Worm (Caenorhabditis elegans) whole organism, mixed stage, embryonic: ENCODE data around the gene srp-3.
A peak's percentile ranks its signal among the peaks of the same experiment; 100 is the strongest.

Experiments used
- M03D4.4 ChIP-seq: sonication (generic microtip); optimal IDR thresholded peaks from 2 replicates; lab custom pipeline; 2017; ENCODE audit warnings: mild to moderate bottlenecking, missing genetic modification characterization, missing compliant biosample characterization
- bed-3 ChIP-seq: fragments of 200-800 bp; sonication (Bioruptor generic); optimal IDR thresholded peaks from 3 replicates; lab custom pipeline; 2018; ENCODE audit warnings: mild to moderate bottlenecking, missing genetic modification characterization, moderate library complexity, missing compliant biosample characterization
- blmp-1 ChIP-seq: fragments of 150-350 bp; optimal IDR thresholded peaks from 2 replicates; lab custom pipeline; 2014; ENCODE audit warnings: missing biosample characterization, missing genetic modification characterization
- ceh-39 ChIP-seq: fragments of 150-350 bp; optimal IDR thresholded peaks from 2 replicates; lab custom pipeline; 2014; ENCODE audit warnings: missing biosample characterization, missing genetic modification characterization
- ceh-43 ChIP-seq: fragments of 200-800 bp; sonication (Bioruptor generic); optimal IDR thresholded peaks from 2 replicates; lab custom pipeline; 2018; ENCODE audit warnings: mild to moderate bottlenecking, missing genetic modification characterization, moderate library complexity, missing compliant biosample characterization
- ceh-83 ChIP-seq: fragments of 200-800 bp; sonication (Bioruptor generic); optimal IDR thresholded peaks from 2 replicates; lab custom pipeline; 2018; ENCODE audit warnings: mild to moderate bottlenecking, missing genetic modification characterization, missing compliant biosample characterization
- ces-1 ChIP-seq: fragments of 150-350 bp; optimal IDR thresholded peaks from 2 replicates; lab custom pipeline; 2014; ENCODE audit warnings: missing biosample characterization, missing genetic modification reagents, missing genetic modification characterization
- cnd-1 ChIP-seq: fragments of 200-800 bp; sonication (Bioruptor generic); optimal IDR thresholded peaks from 2 replicates; lab custom pipeline; 2018; ENCODE audit warnings: mild to moderate bottlenecking, missing genetic modification characterization, missing compliant biosample characterization
- drap-1 ChIP-seq: fragments of 200-800 bp; sonication (Bioruptor generic); optimal IDR thresholded peaks from 3 replicates; lab custom pipeline; 2018; ENCODE audit warnings: mild to moderate bottlenecking, missing genetic modification characterization, missing compliant biosample characterization
- elt-1 ChIP-seq: sonication (generic microtip); optimal IDR thresholded peaks from 2 replicates; lab custom pipeline; 2017; ENCODE audit warnings: missing genetic modification characterization, mild to moderate bottlenecking, missing compliant biosample characterization, antibody characterized with exemption, moderate library complexity, borderline replicate concordance; ENCODE audit not compliant: insufficient read depth
- elt-3 ChIP-seq: fragments of 150-350 bp; optimal IDR thresholded peaks from 2 replicates; lab custom pipeline; 2014; ENCODE audit warnings: missing biosample characterization, missing genetic modification characterization
- flh-1 ChIP-seq: fragments of 200-800 bp; sonication (Bioruptor generic); optimal IDR thresholded peaks from 2 replicates; lab custom pipeline; 2018; ENCODE audit warnings: mild to moderate bottlenecking, missing genetic modification characterization, moderate library complexity, missing compliant biosample characterization
- ham-2 ChIP-seq: fragments of 200-800 bp; sonication (Bioruptor generic); optimal IDR thresholded peaks from 2 replicates; lab custom pipeline; 2018; ENCODE audit warnings: mild to moderate bottlenecking, missing genetic modification characterization, missing compliant biosample characterization
- hlh-1 ChIP-seq: fragments of 150-350 bp; optimal IDR thresholded peaks from 2 replicates; lab custom pipeline; 2014; ENCODE audit warnings: missing biosample characterization, missing genetic modification reagents, missing genetic modification characterization
- lin-13 ChIP-seq: fragments of 150-350 bp; optimal IDR thresholded peaks from 2 replicates; lab custom pipeline; 2014; ENCODE audit warnings: missing biosample characterization, missing genetic modification characterization
- lin-32 ChIP-seq: fragments of 200-800 bp; sonication (Bioruptor generic); optimal IDR thresholded peaks from 2 replicates; lab custom pipeline; 2018; ENCODE audit warnings: mild to moderate bottlenecking, missing genetic modification characterization, missing compliant biosample characterization
- lsy-2 ChIP-seq: fragments of 150-350 bp; optimal IDR thresholded peaks from 2 replicates; lab custom pipeline; 2014; ENCODE audit warnings: missing biosample characterization, missing genetic modification characterization
- mab-5 ChIP-seq: fragments of 150-350 bp; optimal IDR thresholded peaks from 2 replicates; lab custom pipeline; 2014; ENCODE audit warnings: missing biosample characterization, missing genetic modification characterization
- mep-1 ChIP-seq: fragments of 150-350 bp; optimal IDR thresholded peaks from 2 replicates; lab custom pipeline; 2017; ENCODE audit warnings: missing biosample characterization, missing genetic modification reagents, missing genetic modification characterization, inconsistent platforms
- mls-2 ChIP-seq: sonication (generic microtip); optimal IDR thresholded peaks from 2 replicates; lab custom pipeline; 2016; ENCODE audit warnings: mild to moderate bottlenecking, missing genetic modification characterization, moderate library complexity, missing compliant biosample characterization
- nhr-12 ChIP-seq: fragments of 150-350 bp; optimal IDR thresholded peaks from 2 replicates; lab custom pipeline; 2014; ENCODE audit warnings: missing biosample characterization, missing genetic modification characterization
- nhr-2 ChIP-seq: fragments of 150-350 bp; optimal IDR thresholded peaks from 2 replicates; lab custom pipeline; 2014; ENCODE audit warnings: missing biosample characterization, missing genetic modification characterization
- nhr-237 ChIP-seq: fragments of 150-350 bp; optimal IDR thresholded peaks from 2 replicates; lab custom pipeline; 2014; ENCODE audit warnings: missing biosample characterization, missing genetic modification characterization
- nhr-28 ChIP-seq: fragments of 150-350 bp; optimal IDR thresholded peaks from 2 replicates; lab custom pipeline; 2014; ENCODE audit warnings: missing biosample characterization, missing genetic modification characterization
- nhr-76 ChIP-seq: sonication (generic microtip); optimal IDR thresholded peaks from 2 replicates; lab custom pipeline; 2017; ENCODE audit warnings: missing biosample characterization, missing genetic modification characterization
- pha-4 ChIP-seq: fragments of 150-350 bp; optimal IDR thresholded peaks from 2 replicates; lab custom pipeline; 2018; ENCODE audit warnings: missing biosample characterization, missing genetic modification reagents, missing genetic modification characterization
- sem-2 ChIP-seq: fragments of 200-800 bp; sonication (Bioruptor generic); optimal IDR thresholded peaks from 2 replicates; lab custom pipeline; 2018; ENCODE audit warnings: mild to moderate bottlenecking, missing genetic modification characterization, missing compliant biosample characterization
- snpc-4 ChIP-seq: fragments of 150-350 bp; optimal IDR thresholded peaks from 2 replicates; lab custom pipeline; 2014; ENCODE audit warnings: missing biosample characterization, missing genetic modification characterization
- sptf-1 ChIP-seq: sonication (generic microtip); optimal IDR thresholded peaks from 2 replicates; lab custom pipeline; 2017; ENCODE audit warnings: mild to moderate bottlenecking, missing genetic modification characterization, moderate library complexity, missing compliant biosample characterization
- tbx-8 ChIP-seq: fragments of 200-800 bp; sonication (Bioruptor generic); optimal IDR thresholded peaks from 2 replicates; lab custom pipeline; 2018; ENCODE audit warnings: mild to moderate bottlenecking, missing genetic modification characterization, moderate library complexity, missing compliant biosample characterization
- unc-120 ChIP-seq: sonication (generic microtip); optimal IDR thresholded peaks from 2 replicates; lab custom pipeline; 2017; ENCODE audit warnings: missing genetic modification characterization, missing compliant biosample characterization; ENCODE audit not compliant: poor library complexity, severe bottlenecking
- unc-39 ChIP-seq: fragments of 150-350 bp; optimal IDR thresholded peaks from 2 replicates; lab custom pipeline; 2014; ENCODE audit warnings: missing biosample characterization, missing genetic modification characterization
- unc-62 ChIP-seq: fragments of 150-350 bp; optimal IDR thresholded peaks from 2 replicates; lab custom pipeline; 2014; ENCODE audit warnings: missing biosample characterization, missing genetic modification reagents, missing genetic modification characterization
- zip-8 ChIP-seq: fragments of 150-350 bp; optimal IDR thresholded peaks from 2 replicates; lab custom pipeline; 2014; ENCODE audit warnings: missing biosample characterization, missing genetic modification characterization
- ztf-11 ChIP-seq: fragments of 150-350 bp; optimal IDR thresholded peaks from 2 replicates; lab custom pipeline; 2014; ENCODE audit warnings: missing biosample characterization, missing genetic modification characterization

srp-3 gene

ce11 chrV:1908542-1908941 lies at the start of gene srp-3:
srp-3 (plus strand) TSS chrV:1908842.
- no peak for TF ChIP-seq M03D4.4
- TF ChIP-seq, all 35 proteins: peak for 0

ce11 chrV:1862954-1863353 lies 45.7 kb upstream of the srp-3 start:
- TF ChIP-seq sptf-1 (tag; lab: Kevin White, UChicago) = no peak
- TF ChIP-seq snpc-4 (tag; lab: Kevin White, UChicago) = no peak
- TF ChIP-seq ces-1 = peak; percentile 82
- TF ChIP-seq elt-1 (tag; lab: Kevin White, UChicago) = no peak
- TF ChIP-seq, all 35 proteins: peak for 1

- TF ChIP-seq tbx-8 (GFP tag; lab: Kevin White, UChicago) (no peak), sptf-1 (tag; lab: Kevin White, UChicago) (no peak), ceh-43 (GFP tag; lab: Kevin White, UChicago) (no peak), nhr-237 (tag; lab: Kevin White, UChicago) (no peak), ztf-11 (tag; lab: Kevin White, UChicago) (no peak), hlh-1 (tag; lab: Kevin White, UChicago) (no peak), mls-2 (no peak), lin-32 (GFP tag; lab: Kevin White, UChicago) (no peak), unc-62 (no peak), lin-13 (no peak), nhr-2 (tag; lab: Kevin White, UChicago) (no peak), zip-8 (no peak), unc-120 (no peak), mep-1 (tag; lab: Kevin White, UChicago) (no peak), ceh-39 (tag; lab: Kevin White, UChicago) (no peak)
These were observed 43.6 kb upstream of the srp-3 start for ce11 chrV:1864997-1865396.

ce11 chrV:1868025-1868424 lies 40.6 kb upstream of the srp-3 start:
- TF ChIP-seq elt-1 (tag; lab: Kevin White, UChicago) (no peak), tbx-8 (GFP tag; lab: Kevin White, UChicago) (no peak), lsy-2 (tag; lab: Kevin White, UChicago) (no peak), unc-120 (no peak), hlh-1 (tag; lab: Kevin White, UChicago) (no peak), mab-5 (tag; lab: Kevin White, UChicago) (no peak), ztf-11 (tag; lab: Kevin White, UChicago) (no peak), nhr-2 (tag; lab: Kevin White, UChicago) (no peak), M03D4.4 (no peak), ham-2 (GFP tag; lab: Kevin White, UChicago) (no peak), ces-1 (no peak), lin-32 (GFP tag; lab: Kevin White, UChicago) (no peak), nhr-237 (tag; lab: Kevin White, UChicago) (no peak), unc-39 (tag; lab: Kevin White, UChicago) (no peak), nhr-12 (tag; lab: Kevin White, UChicago) (no peak), drap-1 (GFP tag; lab: Kevin White, UChicago) (no peak)

ce11 chrV:1868596-1869263 lies 39.9 kb upstream of the srp-3 start, which contains the start of gene knl-3:
knl-3 (plus strand) TSS chrV:1869213.
- no peak for TF ChIP-seq elt-3 (tag; lab: Kevin White, UChicago)
- peak; percentile 54 for TF ChIP-seq ceh-43 (GFP tag; lab: Kevin White, UChicago)
- peak; percentile 89 for TF ChIP-seq pha-4 (tag; lab: Kevin White, UChicago)
- TF ChIP-seq blmp-1 (tag; lab: Kevin White, UChicago) = peak; percentile 20
- peak; percentile 97 for TF ChIP-seq lin-13
- TF ChIP-seq ceh-83 = peak; percentile 72
- TF ChIP-seq mls-2 = peak; percentile 85
- TF ChIP-seq drap-1 (GFP tag; lab: Kevin White, UChicago) = peak; percentile 60
- no peak for TF ChIP-seq nhr-76
- TF ChIP-seq hlh-1 (tag; lab: Kevin White, UChicago) = peak; percentile 12
- TF ChIP-seq cnd-1 (tag; lab: Kevin White, UChicago) = peak; percentile 77
- peak; percentile 83 for TF ChIP-seq nhr-237 (tag; lab: Kevin White, UChicago)
- peak; percentile 89 for TF ChIP-seq mep-1 (tag; lab: Kevin White, UChicago)
- peak; percentile 92 for TF ChIP-seq sptf-1 (tag; lab: Kevin White, UChicago)
- TF ChIP-seq ces-1 = peak; percentile 68
- TF ChIP-seq tbx-8 (GFP tag; lab: Kevin White, UChicago) = peak; percentile 52
- TF ChIP-seq bed-3 (GFP tag; lab: Kevin White, UChicago) = peak; percentile 54
- peak; percentile 49 for TF ChIP-seq ztf-11 (tag; lab: Kevin White, UChicago)
- TF ChIP-seq flh-1 (GFP tag; lab: Kevin White, UChicago) = no peak
- no peak for TF ChIP-seq sem-2 (GFP tag; lab: Kevin White, UChicago)
- peak; percentile 28 for TF ChIP-seq unc-62
- TF ChIP-seq lin-32 (GFP tag; lab: Kevin White, UChicago) = no peak
- TF ChIP-seq nhr-12 (tag; lab: Kevin White, UChicago) = no peak
- peak; percentile 80 for TF ChIP-seq M03D4.4
- no peak for TF ChIP-seq unc-39 (tag; lab: Kevin White, UChicago)
- TF ChIP-seq elt-1 (tag; lab: Kevin White, UChicago) = no peak
- no peak for TF ChIP-seq nhr-28
- no peak for TF ChIP-seq nhr-2 (tag; lab: Kevin White, UChicago)
- peak; percentile 66 for TF ChIP-seq ceh-39 (tag; lab: Kevin White, UChicago)
- peak; percentile 59 for TF ChIP-seq unc-120
- TF ChIP-seq ham-2 (GFP tag; lab: Kevin White, UChicago) = peak; percentile 23
- TF ChIP-seq zip-8 = no peak
- no peak for TF ChIP-seq snpc-4 (tag; lab: Kevin White, UChicago)
- TF ChIP-seq mab-5 (tag; lab: Kevin White, UChicago) = no peak
- TF ChIP-seq lsy-2 (tag; lab: Kevin White, UChicago) = peak; percentile 81
- TF ChIP-seq, all 35 proteins: peak for 22
